Fruit fly (Drosophila melanogaster): ENCODE measurements around the gene CG32085.

The CG32085 gene

DNA sequence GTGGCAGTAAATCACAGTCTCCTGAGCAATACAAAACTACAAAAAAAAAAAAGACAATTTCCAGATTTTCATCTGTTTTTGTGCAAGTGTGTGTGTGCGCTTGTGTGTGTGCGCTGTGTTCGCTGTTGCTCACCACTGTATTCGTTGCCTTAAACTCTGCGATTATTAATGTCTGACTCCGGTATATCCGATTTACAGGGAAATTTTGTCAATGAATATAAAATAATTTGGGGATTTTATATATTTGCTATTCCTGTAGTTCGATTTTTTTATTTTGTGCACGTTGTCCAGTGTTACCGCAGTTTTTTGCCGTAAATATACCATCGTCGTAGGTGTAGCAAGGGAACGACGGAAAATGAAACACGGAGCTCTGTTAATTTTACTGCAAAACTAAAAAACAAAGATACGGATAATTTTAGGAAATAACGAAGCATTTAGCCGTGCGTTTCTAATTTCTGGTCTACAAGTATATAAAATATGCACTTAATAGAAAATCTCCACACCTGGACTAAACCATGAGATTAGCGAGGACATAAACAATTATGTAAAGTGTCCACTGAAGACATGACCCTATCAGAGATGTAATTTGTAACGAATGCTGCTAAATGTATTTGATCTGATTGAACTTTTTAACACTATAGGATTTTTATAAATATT lies 70.9 kb downstream of the CG32085 start, which contains the start of gene Duba (continued):
- TF ChIP-seq CG31365 (tag; optimal IDR thresholded peaks at IDR 0.05): no peak
- TF ChIP-seq Kr (GFP tag; optimal IDR thresholded peaks at IDR 0.05): no peak
- TF ChIP-seq sug (tag; optimal IDR thresholded peaks at IDR 0.05): no peak
- no peak for TF ChIP-seq emc (GFP tag; optimal IDR thresholded peaks at IDR 0.05)
- TF ChIP-seq zfh1 (GFP tag; IDR thresholded peaks at IDR 0.05): no peak
- no peak for TF ChIP-seq CG6854 (GFP tag; optimal IDR thresholded peaks at IDR 0.05)
- no peak for TF ChIP-seq Ssrp (tag; optimal IDR thresholded peaks at IDR 0.05)
- TF ChIP-seq CG17385 (GFP tag; optimal IDR thresholded peaks at IDR 0.05): no peak
- TF ChIP-seq Fer1 (GFP tag; optimal IDR thresholded peaks at IDR 0.05): no peak
- no peak for TF ChIP-seq CG7987 (GFP tag; optimal IDR thresholded peaks at IDR 0.05)
- TF ChIP-seq CG6689 (GFP tag; IDR thresholded peaks at IDR 0.05): no peak
- no peak for TF ChIP-seq BtbVII (GFP tag; optimal IDR thresholded peaks at IDR 0.05)
- no peak for TF ChIP-seq Nf-YA (GFP tag; IDR thresholded peaks at IDR 0.05)
- no peak for TF ChIP-seq p53 (GFP tag; optimal IDR thresholded peaks at IDR 0.05)
- TF ChIP-seq dmrt11E (tag; optimal IDR thresholded peaks at IDR 0.05): no peak
- TF ChIP-seq Ptx1 (GFP tag; IDR thresholded peaks at IDR 0.05): peak; percentile 27; the same call in 1 of the 2 replicates
- TF ChIP-seq CG18011 (GFP tag; optimal IDR thresholded peaks at IDR 0.05): no peak
- TF ChIP-seq Dip2 (GFP tag; IDR thresholded peaks at IDR 0.05): no peak
- no peak for TF ChIP-seq CG18262 (tag; optimal IDR thresholded peaks at IDR 0.05)
- TF ChIP-seq tap (tag; optimal IDR thresholded peaks at IDR 0.05): no peak
- no peak for TF ChIP-seq CG6683 (GFP tag; optimal IDR thresholded peaks at IDR 0.05)
- peak; percentile 43 for TF ChIP-seq CG2712 (tag; optimal IDR thresholded peaks at IDR 0.05)
- TF ChIP-seq HmgD (GFP tag; optimal IDR thresholded peaks at IDR 0.05): no peak
- TF ChIP-seq exex (tag; optimal IDR thresholded peaks at IDR 0.05): no peak
- no peak for TF ChIP-seq CG4360 (GFP tag; IDR thresholded peaks at IDR 0.05)
- TF ChIP-seq gro (GFP tag; optimal IDR thresholded peaks at IDR 0.05): no peak
- peak; percentile 95 for TF ChIP-seq CG30020 (tag; optimal IDR thresholded peaks at IDR 0.05)
- TF ChIP-seq lmd (GFP tag; IDR thresholded peaks at IDR 0.05): no peak
- TF ChIP-seq Dfd (GFP tag; optimal IDR thresholded peaks at IDR 0.05): peak in 1 of 2 experiments; percentile 31
- no peak for TF ChIP-seq CG34422 (GFP tag; IDR thresholded peaks at IDR 0.05)
- TF ChIP-seq disco-r (GFP tag; optimal IDR thresholded peaks at IDR 0.05): no peak
- no peak for TF ChIP-seq trh (GFP tag; optimal IDR thresholded peaks at IDR 0.05)
- no peak for TF ChIP-seq sd (tag; optimal IDR thresholded peaks at IDR 0.05)
- TF ChIP-seq Bgb (GFP tag; IDR thresholded peaks at IDR 0.05; ENCODE audit: partially characterized antibody): peak; percentile 29; the same call in 1 of the 2 replicates
- no peak for TF ChIP-seq CG15011 (GFP tag; optimal IDR thresholded peaks at IDR 0.05)
- no peak for TF ChIP-seq HLH54F (GFP tag; optimal IDR thresholded peaks at IDR 0.05)
- no peak for TF ChIP-seq CG7372 (GFP tag; IDR thresholded peaks at IDR 0.05)
- no peak for TF ChIP-seq CG11695 (GFP tag; IDR thresholded peaks at IDR 0.05)
- no peak for TF ChIP-seq jing (GFP tag; optimal IDR thresholded peaks at IDR 0.05)
- no peak for TF ChIP-seq Fer2 (tag; optimal IDR thresholded peaks at IDR 0.05)
- TF ChIP-seq Atf-2 (GFP tag; optimal IDR thresholded peaks at IDR 0.05): no peak
- no peak for TF ChIP-seq lbe (GFP tag; optimal IDR thresholded peaks at IDR 0.05)
- peak; percentile 99 for TF ChIP-seq stwl (tag; optimal IDR thresholded peaks at IDR 0.05)
- no peak for TF ChIP-seq so (GFP tag; IDR thresholded peaks at IDR 0.05)
- no peak for TF ChIP-seq sob (GFP tag; IDR thresholded peaks at IDR 0.05)
- no peak for TF ChIP-seq fd3F (GFP tag; optimal IDR thresholded peaks at IDR 0.05)
- no peak for TF ChIP-seq Stat92E (GFP tag; optimal IDR thresholded peaks at IDR 0.05)
- no peak for TF ChIP-seq gt (GFP tag; IDR thresholded peaks at IDR 0.05)
- TF ChIP-seq MBD-R2 (GFP tag; IDR thresholded peaks at IDR 0.05): peak; percentile 27; the same call in 1 of the 2 replicates
- TF ChIP-seq CG14050 (GFP tag; IDR thresholded peaks at IDR 0.05): no peak
- TF ChIP-seq scrt (GFP tag; optimal IDR thresholded peaks at IDR 0.05): no peak

All from whole organism, embryonic.